Worm (Caenorhabditis elegans) whole organism, early embryonic: ENCODE data around the gene pes-10.

Experiments
- B0310.2 ChIP-seq: sonication (generic microtip); optimal IDR thresholded peaks from 2 replicates; lab custom pipeline; 2016; ENCODE audit warnings: mild to moderate bottlenecking, missing genetic modification characterization, missing compliant biosample characterization
- F13C5.2 ChIP-seq: sonication (generic microtip); optimal IDR thresholded peaks from 2 replicates; lab custom pipeline; 2017; ENCODE audit warnings: mild to moderate bottlenecking, missing genetic modification characterization, inconsistent platforms, missing compliant biosample characterization
- aly-1 ChIP-seq: sonication (generic microtip); optimal IDR thresholded peaks from 2 replicates; lab custom pipeline; 2016; ENCODE audit warnings: missing genetic modification characterization, missing compliant biosample characterization
- ama-1 ChIP-seq: fragments of 150-350 bp; optimal IDR thresholded peaks from 2 replicates; lab custom pipeline; 2014
- ceh-13 ChIP-seq: fragments of 200-800 bp; sonication (Bioruptor generic); optimal IDR thresholded peaks from 2 replicates; lab custom pipeline; 2018; ENCODE audit warnings: mild to moderate bottlenecking, missing genetic modification characterization, missing compliant biosample characterization
- ceh-36 ChIP-seq: sonication (generic microtip); optimal IDR thresholded peaks from 2 replicates; lab custom pipeline; 2016; ENCODE audit warnings: missing genetic modification characterization, inconsistent platforms, missing compliant biosample characterization
- ets-7 ChIP-seq: sonication (generic microtip); optimal IDR thresholded peaks from 2 replicates; lab custom pipeline; 2016; ENCODE audit warnings: missing genotype, missing genetic modification characterization, missing compliant biosample characterization
- flt-1 ChIP-seq: fragments of 200-800 bp; sonication (Bioruptor generic); IDR thresholded peaks from 2 replicates; pipeline ENCODE4 v1.3.6; 2022; ENCODE audit warnings: missing genetic modification characterization, missing compliant biosample characterization
- hmbx-1 ChIP-seq: sonication (generic microtip); optimal IDR thresholded peaks from 2 replicates; lab custom pipeline; 2016; ENCODE audit warnings: mild to moderate bottlenecking, missing genetic modification characterization, missing compliant biosample characterization
- hmg-4 ChIP-seq: fragments of 200-800 bp; sonication (Bioruptor generic); optimal IDR thresholded peaks from 2 replicates; lab custom pipeline; 2018; ENCODE audit warnings: mild to moderate bottlenecking, missing genetic modification characterization, missing compliant biosample characterization
- hnd-1 ChIP-seq: sonication (generic microtip); optimal IDR thresholded peaks from 2 replicates; lab custom pipeline; 2016; ENCODE audit warnings: missing genetic modification characterization, missing compliant biosample characterization
- pes-1 ChIP-seq: fragments of 200-800 bp; sonication (Bioruptor generic); IDR thresholded peaks from 2 replicates; pipeline ENCODE4 v1.3.6; 2022; ENCODE audit warnings: missing genetic modification reagents, missing genetic modification characterization, missing compliant biosample characterization
- scrt-1 ChIP-seq: fragments of 200-800 bp; sonication (Bioruptor generic); IDR thresholded peaks from 2 replicates; pipeline ENCODE4 v1.3.6; 2022; ENCODE audit warnings: missing genetic modification characterization, missing compliant biosample characterization
- sea-1 ChIP-seq: fragments of 200-800 bp; sonication (Bioruptor generic); conservative IDR thresholded peaks from 2 replicates; pipeline ENCODE4 v1.3.6; 2022; ENCODE audit warnings: missing genetic modification characterization, missing compliant biosample characterization
- tbx-11 ChIP-seq: fragments of 200-800 bp; sonication (Bioruptor generic); IDR thresholded peaks from 2 replicates; pipeline ENCODE4 v1.3.6; 2022; ENCODE audit warnings: missing genetic modification characterization, missing compliant biosample characterization
- tbx-37 ChIP-seq: fragments of 200-800 bp; sonication (Bioruptor generic); conservative IDR thresholded peaks from 2 replicates; pipeline ENCODE4 v1.3.6; 2022; ENCODE audit warnings: missing genetic modification reagents, missing genetic modification characterization, missing compliant biosample characterization
- tra-4 ChIP-seq: sonication (generic microtip); optimal IDR thresholded peaks from 2 replicates; lab custom pipeline; 2017; ENCODE audit warnings: missing genetic modification characterization, missing compliant biosample characterization

pes-10 gene

ce11 chrII:12813253-12813652 is 34.4 kb downstream of the pes-10 start:
- no peak for TF ChIP-seq sea-1 (GFP tag; lab: Robert Waterston, UW)
- TF ChIP-seq pes-1 (GFP tag; lab: Robert Waterston, UW) = no peak
- no peak for TF ChIP-seq F13C5.2
- no peak for TF ChIP-seq B0310.2 (tag; lab: Kevin White, UChicago)
- TF ChIP-seq hmg-4 (GFP tag; lab: Kevin White, UChicago) = no peak
- no peak for TF ChIP-seq ceh-13 (GFP tag; lab: Kevin White, UChicago)
- no peak for TF ChIP-seq tbx-37 (GFP tag; lab: Robert Waterston, UW)
- TF ChIP-seq tra-4 (tag; lab: Kevin White, UChicago) = no peak
- no peak for TF ChIP-seq aly-1 (tag; lab: Kevin White, UChicago)
- TF ChIP-seq hmbx-1 = no peak
- TF ChIP-seq hnd-1 = no peak
- no peak for TF ChIP-seq tbx-11 (GFP tag; lab: Robert Waterston, UW)
- TF ChIP-seq ceh-36 (tag; lab: Kevin White, UChicago) = no peak
- no peak for TF ChIP-seq ets-7
- no peak for TF ChIP-seq scrt-1 (GFP tag; lab: Robert Waterston, UW)
- TF ChIP-seq flt-1 (GFP tag; lab: Robert Waterston, UW) = no peak
- TF ChIP-seq ama-1 (lab: Kevin White, UChicago) = no peak

ce11 chrII:12810709-12811108 is 36.9 kb downstream of the pes-10 start, which contains the start of gene Y46G5A.20:
Gene Y46G5A.20, plus strand, starts transcription at chrII:12811009.
- TF ChIP-seq hmbx-1 (no peak), ceh-36 (tag; lab: Kevin White, UChicago) (no peak), ets-7 (no peak), ceh-13 (GFP tag; lab: Kevin White, UChicago) (no peak), tbx-37 (GFP tag; lab: Robert Waterston, UW) (no peak), tbx-11 (GFP tag; lab: Robert Waterston, UW) (no peak), F13C5.2 (no peak), flt-1 (GFP tag; lab: Robert Waterston, UW) (no peak), tra-4 (tag; lab: Kevin White, UChicago) (no peak)

ce11 chrII:12809725-12810124 is 37.9 kb downstream of the pes-10 start:
- TF ChIP-seq hmbx-1 = no peak
- no peak for TF ChIP-seq ama-1 (lab: Kevin White, UChicago)
- TF ChIP-seq tbx-11 (GFP tag; lab: Robert Waterston, UW) = no peak
- no peak for TF ChIP-seq tra-4 (tag; lab: Kevin White, UChicago)
- no peak for TF ChIP-seq F13C5.2
- TF ChIP-seq scrt-1 (GFP tag; lab: Robert Waterston, UW) = no peak
- no peak for TF ChIP-seq pes-1 (GFP tag; lab: Robert Waterston, UW)
- no peak for TF ChIP-seq aly-1 (tag; lab: Kevin White, UChicago)
- no peak for TF ChIP-seq ceh-36 (tag; lab: Kevin White, UChicago)
- no peak for TF ChIP-seq ceh-13 (GFP tag; lab: Kevin White, UChicago)
- no peak for TF ChIP-seq flt-1 (GFP tag; lab: Robert Waterston, UW)
- no peak for TF ChIP-seq tbx-37 (GFP tag; lab: Robert Waterston, UW)
- no peak for TF ChIP-seq ets-7

- TF ChIP-seq ama-1 (lab: Kevin White, UChicago) (no peak), ets-7 (no peak), sea-1 (GFP tag; lab: Robert Waterston, UW) (no peak), hmbx-1 (no peak), aly-1 (tag; lab: Kevin White, UChicago) (no peak), hnd-1 (no peak), flt-1 (GFP tag; lab: Robert Waterston, UW) (no peak), B0310.2 (tag; lab: Kevin White, UChicago) (no peak), ceh-13 (GFP tag; lab: Kevin White, UChicago) (no peak), F13C5.2 (no peak)
Measured at ce11 chrII:12808746-12809145, 38.9 kb downstream of the pes-10 start.

ce11 chrII:12806602-12807182 is 40.9 kb downstream of the pes-10 start, which contains the start of gene spds-1:
Gene spds-1, plus strand, starts transcription at chrII:12806899.
- TF ChIP-seq hmg-4 (GFP tag; lab: Kevin White, UChicago) = no peak
- no peak for TF ChIP-seq B0310.2 (tag; lab: Kevin White, UChicago)
- no peak for TF ChIP-seq hmbx-1
- TF ChIP-seq ceh-36 (tag; lab: Kevin White, UChicago) = no peak
- no peak for TF ChIP-seq tra-4 (tag; lab: Kevin White, UChicago)
- TF ChIP-seq flt-1 (GFP tag; lab: Robert Waterston, UW) = no peak
- no peak for TF ChIP-seq scrt-1 (GFP tag; lab: Robert Waterston, UW)
- no peak for TF ChIP-seq F13C5.2
- TF ChIP-seq tbx-11 (GFP tag; lab: Robert Waterston, UW) = no peak
- TF ChIP-seq ama-1 (lab: Kevin White, UChicago) = no peak
- no peak for TF ChIP-seq ets-7
- no peak for TF ChIP-seq sea-1 (GFP tag; lab: Robert Waterston, UW)
- TF ChIP-seq hnd-1 = no peak
- TF ChIP-seq aly-1 (tag; lab: Kevin White, UChicago) = no peak
- TF ChIP-seq ceh-13 (GFP tag; lab: Kevin White, UChicago) = no peak
- TF ChIP-seq pes-1 (GFP tag; lab: Robert Waterston, UW) = no peak
- TF ChIP-seq tbx-37 (GFP tag; lab: Robert Waterston, UW) = no peak

ce11 chrII:12805765-12806384 is 41.8 kb downstream of the pes-10 start:
- TF ChIP-seq sea-1 (GFP tag; lab: Robert Waterston, UW) (no peak), scrt-1 (GFP tag; lab: Robert Waterston, UW) (no peak), ama-1 (lab: Kevin White, UChicago) (no peak), F13C5.2 (no peak)

- TF ChIP-seq ama-1 (lab: Kevin White, UChicago) (no peak), aly-1 (tag; lab: Kevin White, UChicago) (no peak), flt-1 (GFP tag; lab: Robert Waterston, UW) (no peak), ceh-36 (tag; lab: Kevin White, UChicago) (no peak), B0310.2 (tag; lab: Kevin White, UChicago) (no peak), F13C5.2 (no peak), ets-7 (no peak), tbx-37 (GFP tag; lab: Robert Waterston, UW) (no peak), pes-1 (GFP tag; lab: Robert Waterston, UW) (no peak), hnd-1 (no peak), tra-4 (tag; lab: Kevin White, UChicago) (no peak), hmbx-1 (no peak), hmg-4 (GFP tag; lab: Kevin White, UChicago) (no peak), ceh-13 (GFP tag; lab: Kevin White, UChicago) (no peak), tbx-11 (GFP tag; lab: Robert Waterston, UW) (no peak), scrt-1 (GFP tag; lab: Robert Waterston, UW) (no peak), sea-1 (GFP tag; lab: Robert Waterston, UW) (no peak)
Measured at ce11 chrII:12805161-12805560, 42.5 kb downstream of the pes-10 start, which contains the start of the genes Y46G5A.18 and Y46G5A.47. Gene Y46G5A.18, minus strand, starts transcription at chrII:12805261. Gene Y46G5A.47, minus strand, starts transcription at chrII:12805306.
